Worm (Caenorhabditis elegans): ENCODE measurements around the gene sax-1.

- TF ChIP-seq jun-1 (tag; optimal IDR thresholded peaks at IDR 0.05) (no peak), elt-3 (tag; optimal IDR thresholded peaks at IDR 0.05) (no peak)
Observed at ce11 chrX:3683060-3683459, 33.1 kb upstream of the sax-1 start.

Measured in whole organism, L3 larva.